Worm (Caenorhabditis elegans) whole organism, midembryonic: ENCODE data around the gene rpl-7A.

Experiments used
- T22C8.4 ChIP-seq: fragments of 200-800 bp; sonication (Bioruptor generic); IDR thresholded peaks from 2 replicates; pipeline ENCODE4 v1.3.6; 2022; ENCODE audit warnings: missing genetic modification characterization, missing compliant biosample characterization
- cog-1 ChIP-seq: sonication (generic microtip); optimal IDR thresholded peaks from 2 replicates; lab custom pipeline; 2016; ENCODE audit warnings: missing genetic modification characterization, missing compliant biosample characterization
- flt-1 ChIP-seq: fragments of 200-800 bp; sonication (Bioruptor generic); IDR thresholded peaks from 2 replicates; pipeline ENCODE4 v1.3.6; 2022; ENCODE audit warnings: missing genetic modification characterization, missing compliant biosample characterization
- klf-2 ChIP-seq: fragments of 200-800 bp; sonication (Bioruptor generic); conservative IDR thresholded peaks from 2 replicates; pipeline ENCODE4 v1.3.6; 2022; ENCODE audit warnings: missing genetic modification reagents, missing genetic modification characterization, missing compliant biosample characterization
- med-1 ChIP-seq: sonication (generic microtip); optimal IDR thresholded peaks from 2 replicates; lab custom pipeline; 2017; ENCODE audit warnings: missing genetic modification characterization, mild to moderate bottlenecking, missing compliant biosample characterization, antibody characterized with exemption, missing genetic modification reagents; ENCODE audit not compliant: insufficient read depth
- ref-1 ChIP-seq: fragments of 200-800 bp; sonication (Bioruptor generic); conservative IDR thresholded peaks from 2 replicates; pipeline ENCODE4 v1.3.6; 2022; ENCODE audit warnings: missing genetic modification reagents, missing genetic modification characterization, missing compliant biosample characterization
- tab-1 ChIP-seq: fragments of 200-800 bp; sonication (Bioruptor generic); IDR thresholded peaks from 2 replicates; pipeline ENCODE4 v1.3.6; 2022; ENCODE audit warnings: missing genetic modification characterization, missing compliant biosample characterization
- ztf-23 ChIP-seq: fragments of 200-800 bp; sonication (Bioruptor generic); IDR thresholded peaks from 2 replicates; pipeline ENCODE4 v1.3.6; 2022; ENCODE audit warnings: missing genetic modification reagents, missing genetic modification characterization, missing compliant biosample characterization

DNA sequence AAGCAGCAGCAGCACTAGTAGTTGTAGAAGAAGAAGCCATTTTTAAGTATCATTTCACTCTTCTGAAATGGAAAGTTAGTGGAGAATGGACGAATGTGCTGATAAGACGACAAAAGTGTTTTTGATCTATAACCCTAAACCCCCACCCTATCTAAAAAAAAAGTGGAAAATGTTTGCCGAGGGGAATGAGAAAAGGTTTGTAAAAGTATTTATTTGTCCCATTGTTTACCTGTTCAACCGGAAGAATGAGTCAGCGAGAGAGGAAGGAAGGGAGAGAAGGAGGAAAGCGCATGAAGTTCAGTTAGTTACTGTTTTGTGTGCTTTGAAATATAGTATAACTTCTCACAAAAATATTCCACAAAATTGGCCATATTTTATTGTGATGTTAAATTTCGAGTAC is 6.7 kb upstream of the rpl-7A start:
- TF ChIP-seq flt-1 (GFP tag; lab: Robert Waterston, UW) (no peak), klf-2 (no peak), T22C8.4 (GFP tag; lab: Robert Waterston, UW) (no peak), cog-1 (tag; lab: Kevin White, UChicago) (no peak), tab-1 (GFP tag; lab: Robert Waterston, UW) (no peak), ztf-23 (GFP tag; lab: Robert Waterston, UW) (no peak), med-1 (GFP tag; lab: Kevin White, UChicago) (no peak), ref-1 (GFP tag; lab: Robert Waterston, UW) (no peak)
